Worm (Caenorhabditis elegans) whole organism, L4 larva: ENCODE data around the gene djr-1.2.
"Not testable (repeated sequence)": the region's sequence is repeated elsewhere in the genome, so short reads cannot be mapped to it uniquely, and the experiment has no call there.

Experiments used
- nhr-11 ChIP-seq: fragments of 150-350 bp; optimal IDR thresholded peaks from 2 replicates; lab custom pipeline; 2014; ENCODE audit warnings: missing biosample characterization, missing genetic modification characterization
- pqm-1 ChIP-seq: sonication (generic microtip); optimal IDR thresholded peaks from 2 replicates; lab custom pipeline; 2017; ENCODE audit warnings: missing biosample characterization, missing genetic modification characterization
- unc-62 ChIP-seq, 3 experiments: fragments of 150-350 bp in 1 of 3; sonication (generic microtip); optimal IDR thresholded peaks in 2 of 3; peaks in 1 of 3; 1 replicate in 1 of 3; 2 replicates in 2 of 3; lab custom pipeline; 2014 to 2017; ENCODE audit warnings: missing biosample characterization in 3 of 3, missing genetic modification characterization in 3 of 3, missing genetic modification reagents in 3 of 3, missing genotype in 1 of 3

ce11 chrV:4067876-4068275 lies 13.0 kb upstream of the djr-1.2 start:
- TF ChIP-seq nhr-11 (tag; lab: Kevin White, UChicago); pqm-1 (tag; lab: Kevin White, UChicago); unc-62 (GFP tag; optimal IDR thresholded peaks at IDR 0.05 in 1 of 2; lab: Kevin White, UChicago); unc-62 (tag; optimal IDR thresholded peaks at IDR 0.05; lab: Kevin White, UChicago): not testable (repeated sequence)
